Fruit fly (Drosophila melanogaster): Measurements from ENCODE around the gene ergic53.

The ergic53 gene

dm6 chr3L:8584086-8584485 lies 49.3 kb downstream of the ergic53 start (continued):
- TF ChIP-seq Med (GFP tag), result peak; percentile 80
- no peak for TF ChIP-seq aop (GFP tag; IDR thresholded peaks at IDR 0.05)
- TF ChIP-seq CG10462 (GFP tag; optimal IDR thresholded peaks at IDR 0.05), result no peak
- no peak for TF ChIP-seq PHDP (tag; optimal IDR thresholded peaks at IDR 0.05)
- TF ChIP-seq Hand (GFP tag; optimal IDR thresholded peaks at IDR 0.05), result peak; percentile 21
- no peak for TF ChIP-seq Nf-YB (GFP tag; optimal IDR thresholded peaks at IDR 0.05)
- TF ChIP-seq run (tag; optimal IDR thresholded peaks at IDR 0.05), result no peak
- peak; percentile 30 for TF ChIP-seq CG13624 (GFP tag; optimal IDR thresholded peaks at IDR 0.05)
- TF ChIP-seq CG18619 (GFP tag; optimal IDR thresholded peaks at IDR 0.05), result peak; percentile 22
- no peak for TF ChIP-seq CG9215 (GFP tag; IDR thresholded peaks at IDR 0.05)
- TF ChIP-seq Eip74EF (GFP tag; optimal IDR thresholded peaks at IDR 0.05), result no peak
- TF ChIP-seq CG10321 (GFP tag; IDR thresholded peaks at IDR 0.05), result no peak
- no peak for TF ChIP-seq btn (GFP tag; optimal IDR thresholded peaks at IDR 0.05)
- no peak for TF ChIP-seq CG3726 (GFP tag; IDR thresholded peaks at IDR 0.05)
- TF ChIP-seq vfl (GFP tag; optimal IDR thresholded peaks at IDR 0.05), result no peak
- TF ChIP-seq oc (tag; optimal IDR thresholded peaks at IDR 0.05), result no peak
- TF ChIP-seq phol (tag; optimal IDR thresholded peaks at IDR 0.05), result no peak
- TF ChIP-seq Hr51 (GFP tag; optimal IDR thresholded peaks at IDR 0.05), result no peak
- TF ChIP-seq Asciz (GFP tag; optimal IDR thresholded peaks at IDR 0.05), result peak; percentile 70
- no peak for TF ChIP-seq CG3995 (GFP tag; optimal IDR thresholded peaks at IDR 0.05)
- TF ChIP-seq tx (GFP tag; optimal IDR thresholded peaks at IDR 0.05), result no peak
- TF ChIP-seq fd96Cb (tag; optimal IDR thresholded peaks at IDR 0.05), result no peak
- TF ChIP-seq CG8765 (GFP tag; IDR thresholded peaks at IDR 0.05), result no peak
- no peak for TF ChIP-seq ttk (GFP tag; IDR thresholded peaks at IDR 0.05)
- peak; percentile 39 for TF ChIP-seq CG1647 (GFP tag; optimal IDR thresholded peaks at IDR 0.05)
- peak; percentile 44 for TF ChIP-seq Side (GFP tag; optimal IDR thresholded peaks at IDR 0.05)
- TF ChIP-seq E2f2 (GFP tag; IDR thresholded peaks at IDR 0.05), result no peak
- TF ChIP-seq Blimp-1 (GFP tag; optimal IDR thresholded peaks at IDR 0.05), result peak; percentile 31
- no peak for TF ChIP-seq fd102C (GFP tag; optimal IDR thresholded peaks at IDR 0.05)
- TF ChIP-seq insv (GFP tag; optimal IDR thresholded peaks at IDR 0.05), result no peak
- TF ChIP-seq pita (GFP tag; optimal IDR thresholded peaks at IDR 0.05), result no peak
- TF ChIP-seq CG2120 (GFP tag; optimal IDR thresholded peaks at IDR 0.05), result peak; percentile 22
- TF ChIP-seq wdn (GFP tag; IDR thresholded peaks at IDR 0.05), result peak; percentile 25; the same call in 1 of the 2 replicates
- TF ChIP-seq B-H2 (GFP tag; optimal IDR thresholded peaks at IDR 0.05), result no peak
- no peak for TF ChIP-seq usp (GFP tag; optimal IDR thresholded peaks at IDR 0.05)
- no peak for TF ChIP-seq CG2199 (GFP tag; IDR thresholded peaks at IDR 0.05)
- TF ChIP-seq Doc2 (GFP tag; IDR thresholded peaks at IDR 0.05), result no peak
- no peak for TF ChIP-seq CG8290 (GFP tag; optimal IDR thresholded peaks at IDR 0.05)
- TF ChIP-seq CG8290 (tag; optimal IDR thresholded peaks at IDR 0.05), result no peak
- TF ChIP-seq odd (GFP tag; optimal IDR thresholded peaks at IDR 0.05), result peak; percentile 15
- no peak for TF ChIP-seq CG5245 (GFP tag; optimal IDR thresholded peaks at IDR 0.05)
- no peak for TF ChIP-seq Sry-δ (GFP tag; optimal IDR thresholded peaks at IDR 0.05)
- TF ChIP-seq CG11456 (GFP tag; IDR thresholded peaks at IDR 0.05), result 0 out of 3 replicates have a peak, but pooled peaks have one; percentile 41
- TF ChIP-seq mam (GFP tag; optimal IDR thresholded peaks at IDR 0.05), result peak; percentile 4
- no peak for TF ChIP-seq Xrp1 (GFP tag; IDR thresholded peaks at IDR 0.05)
- TF ChIP-seq bab2 (GFP tag; optimal IDR thresholded peaks at IDR 0.05), result peak; percentile 28
- no peak for TF ChIP-seq CG1233 (GFP tag; optimal IDR thresholded peaks at IDR 0.05)
- TF ChIP-seq CG7839 (tag; optimal IDR thresholded peaks at IDR 0.05), result no peak
- TF ChIP-seq chinmo (GFP tag; IDR thresholded peaks at IDR 0.05; ENCODE audit: partially characterized antibody), result no peak
- TF ChIP-seq pzg (GFP tag; optimal IDR thresholded peaks at IDR 0.05), result no peak
- peak; percentile 49 for TF ChIP-seq NK7.1 (GFP tag; optimal IDR thresholded peaks at IDR 0.05)
- TF ChIP-seq dmrt99B (tag; optimal IDR thresholded peaks at IDR 0.05), result peak; percentile 56

Measured in whole organism, embryonic.